Worm (Caenorhabditis elegans): ENCODE data around the gene edg-1.

ce11 chrIV:11371645-11372044, 51.0 kb downstream of the edg-1 start, which contains the start of gene sec-31:
- TF ChIP-seq cog-1 (tag; optimal IDR thresholded peaks at IDR 0.05): no peak
- TF ChIP-seq ref-1 (GFP tag; conservative IDR thresholded peaks at IDR 0.05): no peak
- TF ChIP-seq ztf-23 (GFP tag; IDR thresholded peaks at IDR 0.05): no peak
- TF ChIP-seq flt-1 (GFP tag; IDR thresholded peaks at IDR 0.05): no peak
- no peak for TF ChIP-seq med-1 (GFP tag; optimal IDR thresholded peaks at IDR 0.05; ENCODE audit: insufficient read depth)
- TF ChIP-seq klf-2 (GFP tag; conservative IDR thresholded peaks at IDR 0.05): no peak
